Worm (Caenorhabditis elegans) whole organism, L4 larva: ENCODE data around the gene K05F1.14.
A peak's percentile ranks its signal among the peaks of the same experiment; 100 is the strongest.

Experiments used
- D1046.2 ChIP-seq: fragments of 200-800 bp; sonication (Bioruptor generic); IDR thresholded peaks from 2 replicates; pipeline ENCODE4 v1.3.6; 2022; ENCODE audit warnings: missing genetic modification characterization, missing compliant biosample characterization
- F37D6.2 ChIP-seq: sonication (generic microtip); optimal IDR thresholded peaks from 2 replicates; lab custom pipeline; 2016; ENCODE audit warnings: mild to moderate bottlenecking, missing genetic modification characterization, missing compliant biosample characterization
- F49E8.2 ChIP-seq: sonication (generic microtip); optimal IDR thresholded peaks from 2 replicates; lab custom pipeline; 2016; ENCODE audit warnings: missing compliant biosample characterization, mild to moderate bottlenecking, missing genetic modification characterization, borderline replicate concordance
- R02D3.7 ChIP-seq: fragments of 150-350 bp; sonication (generic microtip); optimal IDR thresholded peaks from 3 replicates; lab custom pipeline; 2014; ENCODE audit warnings: missing biosample characterization, missing genetic modification characterization
- T20F7.1 ChIP-seq: fragments of 200-800 bp; sonication (Bioruptor generic); optimal IDR thresholded peaks from 2 replicates; lab custom pipeline; 2018; ENCODE audit warnings: mild to moderate bottlenecking, missing genetic modification characterization, missing compliant biosample characterization
- aha-1 ChIP-seq: fragments of 150-350 bp; peaks from one replicate; lab custom pipeline; 2014; ENCODE audit warnings: missing biosample characterization, missing genetic modification characterization
- attf-4 ChIP-seq: sonication (generic microtip); optimal IDR thresholded peaks from 3 replicates; lab custom pipeline; 2017; ENCODE audit warnings: missing biosample characterization, missing genetic modification characterization
- ceh-20 ChIP-seq: fragments of 200-800 bp; sonication (Bioruptor generic); IDR thresholded peaks from 2 replicates; pipeline ENCODE4 v1.3.6; 2022; ENCODE audit warnings: missing genetic modification reagents, missing genetic modification characterization, missing compliant biosample characterization
- ceh-82 ChIP-seq: sonication (generic microtip); optimal IDR thresholded peaks from 2 replicates; lab custom pipeline; 2017; ENCODE audit warnings: missing biosample characterization, missing genetic modification characterization
- dmd-6 ChIP-seq: fragments of 200-800 bp; sonication (Bioruptor generic); IDR thresholded peaks from 2 replicates; pipeline ENCODE4 v1.3.6; 2022; ENCODE audit warnings: missing genetic modification reagents, missing genetic modification characterization, missing compliant biosample characterization
- dpl-1 ChIP-seq: fragments of 150-350 bp; optimal IDR thresholded peaks from 2 replicates; lab custom pipeline; 2014; ENCODE audit warnings: missing biosample characterization, missing genetic modification reagents, missing genetic modification characterization
- dve-1 ChIP-seq: sonication (generic microtip); optimal IDR thresholded peaks from 2 replicates; lab custom pipeline; 2017; ENCODE audit warnings: antibody characterized with exemption, mild to moderate bottlenecking, missing genetic modification characterization, missing compliant biosample characterization; ENCODE audit not compliant: insufficient read depth
- fos-1 ChIP-seq: fragments of 150-350 bp; optimal IDR thresholded peaks from 2 replicates; lab custom pipeline; 2014; ENCODE audit warnings: missing biosample characterization, missing genetic modification characterization
- hif-1 ChIP-seq, 2 experiments: sonication (generic microtip); optimal IDR thresholded peaks; 2 replicates each; lab custom pipeline; 2016 to 2017; ENCODE audit warnings: missing compliant biosample characterization in 2 of 2, missing genetic modification characterization in 2 of 2, missing genetic modification reagents in 2 of 2, missing genotype in 2 of 2, mild to moderate bottlenecking in 1 of 2
- hlh-30 ChIP-seq: sonication (generic microtip); optimal IDR thresholded peaks from 2 replicates; lab custom pipeline; 2017; ENCODE audit warnings: antibody characterized with exemption, mild to moderate bottlenecking, missing genetic modification characterization, missing compliant biosample characterization; ENCODE audit not compliant: insufficient read depth
- hmg-1.1 ChIP-seq: fragments of 200-800 bp; sonication (Bioruptor generic); IDR thresholded peaks from 2 replicates; pipeline ENCODE4 v1.3.6; 2022; ENCODE audit warnings: missing genetic modification reagents, missing genetic modification characterization, missing compliant biosample characterization
- lin-1 ChIP-seq: fragments of 200-800 bp; sonication (Bioruptor generic); IDR thresholded peaks from 2 replicates; pipeline ENCODE4 v1.3.6; 2022; ENCODE audit warnings: missing genetic modification reagents, missing genetic modification characterization, missing compliant biosample characterization
- lin-13 ChIP-seq: fragments of 150-350 bp; optimal IDR thresholded peaks from 2 replicates; lab custom pipeline; 2014; ENCODE audit warnings: missing biosample characterization, missing genetic modification reagents, missing genetic modification characterization
- lin-15B ChIP-seq: fragments of 150-350 bp; sonication (generic microtip); optimal IDR thresholded peaks from 3 replicates; lab custom pipeline; 2014; ENCODE audit warnings: missing biosample characterization, missing genetic modification characterization
- lin-38 ChIP-seq: fragments of 200-800 bp; sonication (Bioruptor generic); IDR thresholded peaks from 2 replicates; pipeline ENCODE4 v1.3.6; 2022; ENCODE audit warnings: missing genetic modification reagents, missing genetic modification characterization, missing compliant biosample characterization
- lin-39 ChIP-seq: fragments of 150-350 bp; optimal IDR thresholded peaks from 2 replicates; lab custom pipeline; 2014; ENCODE audit warnings: missing biosample characterization, missing genetic modification reagents, missing genetic modification characterization
- lsy-2 ChIP-seq, 2 experiments: fragments of 150-350 bp in 1 of 2; sonication (generic microtip) in 1 of 2; optimal IDR thresholded peaks; 2 replicates each; lab custom pipeline; 2014 to 2017; ENCODE audit warnings: missing biosample characterization in 2 of 2, missing genetic modification characterization in 2 of 2
- mep-1 ChIP-seq: fragments of 150-350 bp; sonication (generic microtip); optimal IDR thresholded peaks from 3 replicates; lab custom pipeline; 2014; ENCODE audit warnings: missing biosample characterization, missing genetic modification characterization
- mes-2 ChIP-seq: sonication (generic microtip); optimal IDR thresholded peaks from 2 replicates; lab custom pipeline; 2016; ENCODE audit warnings: missing genotype, mild to moderate bottlenecking, missing genetic modification characterization, missing compliant biosample characterization; ENCODE audit not compliant: poor library complexity, severe bottlenecking
- nhr-10 ChIP-seq: fragments of 150-350 bp; optimal IDR thresholded peaks from 2 replicates; lab custom pipeline; 2014; ENCODE audit warnings: missing biosample characterization, missing genetic modification characterization
- nhr-102 ChIP-seq: sonication (generic microtip); optimal IDR thresholded peaks from 2 replicates; lab custom pipeline; 2016; ENCODE audit warnings: mild to moderate bottlenecking, missing genetic modification characterization, moderate library complexity, missing compliant biosample characterization
- nhr-237 ChIP-seq: sonication (generic microtip); optimal IDR thresholded peaks from 2 replicates; lab custom pipeline; 2017; ENCODE audit warnings: missing biosample characterization, missing genetic modification characterization
- nhr-25 ChIP-seq: sonication (generic microtip); optimal IDR thresholded peaks from 2 replicates; lab custom pipeline; 2017; ENCODE audit warnings: missing genetic modification characterization, mild to moderate bottlenecking, missing compliant biosample characterization, antibody characterized with exemption, moderate library complexity, borderline replicate concordance; ENCODE audit not compliant: insufficient read depth
- nhr-6 ChIP-seq: fragments of 150-350 bp; optimal IDR thresholded peaks from 2 replicates; lab custom pipeline; 2014; ENCODE audit warnings: missing biosample characterization, missing genetic modification characterization
- nhr-76 ChIP-seq: fragments of 150-350 bp; optimal IDR thresholded peaks from 2 replicates; lab custom pipeline; 2014; ENCODE audit warnings: missing biosample characterization, missing genetic modification characterization
- pha-4 ChIP-seq, 2 experiments: fragments of 150-350 bp in 1 of 2; fragments of 200-800 bp in 1 of 2; sonication (Bioruptor generic) in 1 of 2; IDR thresholded peaks in 1 of 2; optimal IDR thresholded peaks in 1 of 2; 2 replicates each; pipeline versions ENCODE4 v1.3.6 to Lab custom; 2014 to 2022; ENCODE audit warnings: missing genetic modification characterization in 2 of 2, missing genetic modification reagents in 2 of 2, missing biosample characterization in 1 of 2, missing compliant biosample characterization in 1 of 2
- sdz-12 ChIP-seq: fragments of 200-800 bp; sonication (Bioruptor generic); optimal IDR thresholded peaks from 2 replicates; lab custom pipeline; 2018; ENCODE audit warnings: mild to moderate bottlenecking, missing genetic modification characterization, missing compliant biosample characterization
- set-16 ChIP-seq: fragments of 200-800 bp; sonication (Bioruptor generic); IDR thresholded peaks from 2 replicates; pipeline ENCODE4 v1.3.6; 2022; ENCODE audit warnings: missing genetic modification reagents, missing genetic modification characterization, missing compliant biosample characterization
- snpc-1.2 ChIP-seq: fragments of 200-800 bp; sonication (Bioruptor generic); IDR thresholded peaks from 2 replicates; pipeline ENCODE4 v1.3.6; 2022; ENCODE audit warnings: missing genetic modification reagents, missing genetic modification characterization, missing compliant biosample characterization
- unc-130 ChIP-seq: sonication (generic microtip); optimal IDR thresholded peaks from 2 replicates; lab custom pipeline; 2016; ENCODE audit warnings: missing genetic modification reagents, missing genetic modification characterization, missing compliant biosample characterization
- unc-62 ChIP-seq, 3 experiments: fragments of 150-350 bp in 1 of 3; sonication (generic microtip); optimal IDR thresholded peaks in 2 of 3; peaks in 1 of 3; 1 replicate in 1 of 3; 2 replicates in 2 of 3; lab custom pipeline; 2014 to 2017; ENCODE audit warnings: missing biosample characterization in 3 of 3, missing genetic modification characterization in 3 of 3, missing genetic modification reagents in 3 of 3, missing genotype in 1 of 3
- zfp-3 ChIP-seq: fragments of 200-800 bp; sonication (Bioruptor generic); conservative IDR thresholded peaks from 2 replicates; pipeline ENCODE4 v1.3.6; 2022; ENCODE audit warnings: missing genetic modification reagents, missing genetic modification characterization, missing compliant biosample characterization

Gene K05F1.14

ce11 chrII:5838453-5838852 lies 46.1 kb upstream of the K05F1.14 start, which contains the start of gene ZK1248.15:
Gene ZK1248.15, minus strand, starts transcription at chrII:5838553.
- no peak for TF ChIP-seq lin-1 (GFP tag; lab: Robert Waterston, UW)
- TF ChIP-seq unc-62 (GFP tag; optimal IDR thresholded peaks at IDR 0.05 in 1 of 2; lab: Kevin White, UChicago): peak in 1 of 2 experiments; percentile 86
- no peak for TF ChIP-seq unc-62 (tag; optimal IDR thresholded peaks at IDR 0.05; lab: Kevin White, UChicago)

- TF ChIP-seq unc-62 (GFP tag; optimal IDR thresholded peaks at IDR 0.05 in 1 of 2; lab: Kevin White, UChicago): no peak
- no peak for TF ChIP-seq unc-62 (tag; optimal IDR thresholded peaks at IDR 0.05; lab: Kevin White, UChicago)
- no peak for TF ChIP-seq sdz-12 (GFP tag; lab: Kevin White, UChicago)
- TF ChIP-seq R02D3.7 (tag; lab: Kevin White, UChicago): no peak
- peak; percentile 41 for TF ChIP-seq unc-130 (GFP tag; lab: Kevin White, UChicago)
- no peak for TF ChIP-seq zfp-3
- no peak for TF ChIP-seq lin-13
- TF ChIP-seq lsy-2 (tag; optimal IDR thresholded peaks at IDR 0.05; lab: Kevin White, UChicago): peak in 1 of 2 experiments; percentile 48
- TF ChIP-seq dpl-1 (GFP tag; lab: Kevin White, UChicago): peak; percentile 16
- TF ChIP-seq nhr-6 (tag; lab: Kevin White, UChicago): peak; percentile 57
- peak in 1 of 2 experiments; percentile 77 for TF ChIP-seq hif-1 (tag; optimal IDR thresholded peaks at IDR 0.05; lab: Kevin White, UChicago)
- peak; percentile 64 for TF ChIP-seq T20F7.1 (GFP tag; lab: Kevin White, UChicago)
- TF ChIP-seq D1046.2 (GFP tag; lab: Robert Waterston, UW): no peak
- no peak for TF ChIP-seq lin-15B (tag; lab: Kevin White, UChicago)
- no peak for TF ChIP-seq nhr-25
- peak; percentile 36 for TF ChIP-seq hlh-30 (tag; lab: Kevin White, UChicago)
- no peak for TF ChIP-seq set-16 (GFP tag; lab: Robert Waterston, UW)
- peak; percentile 25; the same call in 1 of the 2 replicates for TF ChIP-seq pha-4 (GFP tag; IDR thresholded peaks at IDR 0.05; lab: Robert Waterston, UW)
- TF ChIP-seq pha-4 (tag; optimal IDR thresholded peaks at IDR 0.05; lab: Kevin White, UChicago): no peak
- no peak for TF ChIP-seq ceh-20 (GFP tag; lab: Robert Waterston, UW)
- TF ChIP-seq dmd-6 (GFP tag; lab: Robert Waterston, UW): no peak
- peak; percentile 22 for TF ChIP-seq aha-1 (tag; lab: Kevin White, UChicago)
- no peak for TF ChIP-seq nhr-237 (tag; lab: Kevin White, UChicago)
- no peak for TF ChIP-seq fos-1 (tag; lab: Kevin White, UChicago)
- TF ChIP-seq F37D6.2 (tag; lab: Kevin White, UChicago): no peak
- peak; percentile 8 for TF ChIP-seq dve-1 (tag; lab: Kevin White, UChicago)
- no peak for TF ChIP-seq snpc-1.2 (GFP tag; lab: Robert Waterston, UW)
- TF ChIP-seq lin-39 (tag; lab: Kevin White, UChicago): no peak
- TF ChIP-seq ceh-82 (tag; lab: Kevin White, UChicago): no peak
- peak; percentile 19 for TF ChIP-seq mep-1 (tag; lab: Kevin White, UChicago)
- no peak for TF ChIP-seq nhr-10 (tag; lab: Kevin White, UChicago)
- TF ChIP-seq hmg-1.1 (GFP tag; lab: Robert Waterston, UW): no peak
- TF ChIP-seq mes-2: peak; percentile 62
These were observed 43.8 kb upstream of the K05F1.14 start, which contains the start of gene fzo-1 for ce11 chrII:5836153-5836719. Gene fzo-1, minus strand, starts transcription at chrII:5836203.

ce11 chrII:5835146-5835545 lies 42.8 kb upstream of the K05F1.14 start:
- TF ChIP-seq aha-1 (tag; lab: Kevin White, UChicago) (peak; percentile 93), dmd-6 (GFP tag; lab: Robert Waterston, UW) (no peak)
- TF ChIP-seq, all 104 proteins: peak for 1

ce11 chrII:5833136-5833535 lies 40.7 kb upstream of the K05F1.14 start, which contains the start of gene gtap-1:
Gene gtap-1, minus strand, starts transcription at chrII:5833236.
- TF ChIP-seq nhr-102 (tag; lab: Kevin White, UChicago) (no peak), F49E8.2 (tag; lab: Kevin White, UChicago) (no peak), lin-15B (tag; lab: Kevin White, UChicago) (no peak), pha-4 (GFP tag; IDR thresholded peaks at IDR 0.05; lab: Robert Waterston, UW) (no peak), pha-4 (tag; optimal IDR thresholded peaks at IDR 0.05; lab: Kevin White, UChicago) (no peak), T20F7.1 (GFP tag; lab: Kevin White, UChicago) (no peak), ceh-82 (tag; lab: Kevin White, UChicago) (no peak), nhr-76 (no peak), attf-4 (no peak), lin-38 (GFP tag; lab: Robert Waterston, UW) (no peak), D1046.2 (GFP tag; lab: Robert Waterston, UW) (no peak), fos-1 (tag; lab: Kevin White, UChicago) (no peak)
